Worm (Caenorhabditis elegans) whole organism, L3 larva: Measurements from ENCODE around the gene srab-13.

Source experiments
- R02D3.7 ChIP-seq: fragments of 150-350 bp; optimal IDR thresholded peaks from 2 replicates; lab custom pipeline; 2014; ENCODE audit warnings: missing biosample characterization, missing genetic modification characterization
- ZK546.5 ChIP-seq: sonication (generic microtip); optimal IDR thresholded peaks from 2 replicates; lab custom pipeline; 2017; ENCODE audit warnings: missing biosample characterization, missing genetic modification characterization
- aly-2 ChIP-seq: fragments of 150-350 bp; optimal IDR thresholded peaks from 2 replicates; lab custom pipeline; 2014; ENCODE audit warnings: missing biosample characterization, missing genetic modification characterization
- ama-1 ChIP-seq: fragments of 150-350 bp; optimal IDR thresholded peaks from 2 replicates; lab custom pipeline; 2018
- ceh-16 ChIP-seq: sonication (generic microtip); optimal IDR thresholded peaks from 2 replicates; lab custom pipeline; 2017; ENCODE audit warnings: missing biosample characterization, missing genetic modification characterization
- ceh-28 ChIP-seq: fragments of 150-350 bp; optimal IDR thresholded peaks from 2 replicates; lab custom pipeline; 2014; ENCODE audit warnings: missing biosample characterization, missing genetic modification reagents, missing genetic modification characterization
- daf-12 ChIP-seq: fragments of 150-350 bp; optimal IDR thresholded peaks from 2 replicates; lab custom pipeline; 2014; ENCODE audit warnings: missing biosample characterization, missing genetic modification reagents, missing genetic modification characterization
- egl-27 ChIP-seq: sonication (generic microtip); optimal IDR thresholded peaks from 4 replicates; lab custom pipeline; 2017; ENCODE audit warnings: missing biosample characterization, missing genetic modification reagents, missing genetic modification characterization
- egl-5 ChIP-seq: fragments of 150-350 bp; optimal IDR thresholded peaks from 2 replicates; lab custom pipeline; 2017; ENCODE audit warnings: missing biosample characterization, missing genetic modification reagents, missing genetic modification characterization, inconsistent platforms
- elt-1 ChIP-seq: fragments of 150-350 bp; optimal IDR thresholded peaks from 2 replicates; lab custom pipeline; 2014; ENCODE audit warnings: missing biosample characterization, missing genetic modification characterization
- elt-2 ChIP-seq: sonication (generic microtip); optimal IDR thresholded peaks from 2 replicates; lab custom pipeline; 2016; ENCODE audit warnings: missing genetic modification reagents, mild to moderate bottlenecking, missing genetic modification characterization, missing compliant biosample characterization
- eor-1 ChIP-seq, 2 experiments: fragments of 150-350 bp; optimal IDR thresholded peaks; 2 replicates each; lab custom pipeline; 2014 to 2018; ENCODE audit warnings: missing biosample characterization in 2 of 2, missing genetic modification characterization in 2 of 2
- fkh-10 ChIP-seq: sonication (generic microtip); optimal IDR thresholded peaks from 2 replicates; lab custom pipeline; 2017; ENCODE audit warnings: missing biosample characterization, missing genetic modification reagents, missing genetic modification characterization
- fkh-2 ChIP-seq: fragments of 150-350 bp; optimal IDR thresholded peaks from 2 replicates; lab custom pipeline; 2014; ENCODE audit warnings: missing biosample characterization, missing genetic modification reagents, missing genetic modification characterization
- fos-1 ChIP-seq: fragments of 150-350 bp; optimal IDR thresholded peaks from 2 replicates; lab custom pipeline; 2014; ENCODE audit warnings: missing biosample characterization, missing genetic modification characterization
- jun-1 ChIP-seq: fragments of 150-350 bp; optimal IDR thresholded peaks from 2 replicates; lab custom pipeline; 2014; ENCODE audit warnings: missing biosample characterization, missing genetic modification reagents, missing genetic modification characterization
- lin-15B ChIP-seq: fragments of 150-350 bp; optimal IDR thresholded peaks from 2 replicates; lab custom pipeline; 2014; ENCODE audit warnings: missing biosample characterization, missing genetic modification characterization
- lsy-12 ChIP-seq: sonication (generic microtip); optimal IDR thresholded peaks from 2 replicates; lab custom pipeline; 2016; ENCODE audit warnings: mild to moderate bottlenecking, missing genetic modification characterization, missing compliant biosample characterization
- nhr-12 ChIP-seq: fragments of 150-350 bp; optimal IDR thresholded peaks from 2 replicates; lab custom pipeline; 2014; ENCODE audit warnings: missing biosample characterization, missing genetic modification characterization
- nhr-23 ChIP-seq: fragments of 150-350 bp; optimal IDR thresholded peaks from 2 replicates; lab custom pipeline; 2014; ENCODE audit warnings: missing biosample characterization, missing genetic modification reagents, missing genetic modification characterization
- nhr-237 ChIP-seq: fragments of 150-350 bp; optimal IDR thresholded peaks from 2 replicates; lab custom pipeline; 2014; ENCODE audit warnings: missing biosample characterization, missing genetic modification characterization
- nhr-25 ChIP-seq: sonication (generic microtip); optimal IDR thresholded peaks from 2 replicates; lab custom pipeline; 2017; ENCODE audit warnings: missing biosample characterization, missing genetic modification characterization
- nhr-67 ChIP-seq: fragments of 150-350 bp; optimal IDR thresholded peaks from 2 replicates; lab custom pipeline; 2014; ENCODE audit warnings: missing biosample characterization, missing genetic modification characterization
- nhr-76 ChIP-seq: fragments of 150-350 bp; sonication (generic microtip); optimal IDR thresholded peaks from 5 replicates; lab custom pipeline; 2014; ENCODE audit warnings: missing biosample characterization, missing genetic modification characterization
- pha-4 ChIP-seq: fragments of 150-350 bp; optimal IDR thresholded peaks from 2 replicates; lab custom pipeline; 2014; ENCODE audit warnings: missing biosample characterization, missing genetic modification reagents, missing genetic modification characterization
- pqm-1 ChIP-seq: fragments of 150-350 bp; optimal IDR thresholded peaks from 2 replicates; lab custom pipeline; 2017; ENCODE audit warnings: missing biosample characterization, missing genetic modification characterization, inconsistent platforms
- sea-2 ChIP-seq: fragments of 150-350 bp; sonication (generic microtip); optimal IDR thresholded peaks from 4 replicates; lab custom pipeline; 2014; ENCODE audit warnings: missing biosample characterization, missing genetic modification reagents, missing genetic modification characterization
- skn-1 ChIP-seq: fragments of 150-350 bp; optimal IDR thresholded peaks from 2 replicates; lab custom pipeline; 2014; ENCODE audit warnings: missing biosample characterization, missing genetic modification characterization
- snpc-4 ChIP-seq: fragments of 150-350 bp; optimal IDR thresholded peaks from 2 replicates; lab custom pipeline; 2014; ENCODE audit warnings: missing biosample characterization, missing genetic modification characterization
- unc-39 ChIP-seq: sonication (generic microtip); optimal IDR thresholded peaks from 4 replicates; lab custom pipeline; 2017; ENCODE audit warnings: missing biosample characterization, missing genetic modification characterization
- unc-62 ChIP-seq: fragments of 150-350 bp; sonication (generic microtip); optimal IDR thresholded peaks from 4 replicates; lab custom pipeline; 2014; ENCODE audit warnings: missing biosample characterization, missing genetic modification reagents, missing genetic modification characterization
- zag-1 ChIP-seq: fragments of 150-350 bp; optimal IDR thresholded peaks from 2 replicates; lab custom pipeline; 2014; ENCODE audit warnings: missing biosample characterization, missing genetic modification characterization
- ztf-11 ChIP-seq: fragments of 150-350 bp; optimal IDR thresholded peaks from 2 replicates; lab custom pipeline; 2014; ENCODE audit warnings: missing biosample characterization, missing genetic modification characterization
- ztf-4 ChIP-seq: fragments of 150-350 bp; optimal IDR thresholded peaks from 2 replicates; lab custom pipeline; 2014; ENCODE audit warnings: missing biosample characterization, missing genetic modification characterization

Gene srab-13

DNA sequence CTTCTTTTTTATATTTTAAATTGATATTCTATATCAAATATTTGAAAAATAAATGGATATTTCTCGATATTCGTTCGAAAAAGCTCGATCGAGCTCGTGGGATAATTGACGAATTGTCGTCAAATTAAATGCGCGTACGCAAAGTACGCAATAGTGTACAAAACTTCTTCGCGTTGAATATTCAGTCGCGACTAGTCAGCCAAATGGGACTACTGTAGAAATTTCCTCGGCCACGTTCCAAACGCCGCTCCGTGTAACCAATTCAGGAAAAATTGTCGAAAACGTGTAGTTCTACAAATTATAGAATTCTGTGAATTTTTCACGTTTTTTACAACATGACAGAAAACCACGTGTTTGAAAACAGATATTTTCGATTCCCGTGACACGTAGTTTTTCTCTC lies 19.3 kb downstream of the srab-13 start (continued):
- peak; percentile 68 for TF ChIP-seq lin-15B
- TF ChIP-seq fkh-10, result no peak
- no peak for TF ChIP-seq eor-1 (tag; optimal IDR thresholded peaks at IDR 0.05; lab: Kevin White, UChicago)
- no peak for TF ChIP-seq ztf-11 (tag; lab: Kevin White, UChicago)
- no peak for TF ChIP-seq ztf-4
- no peak for TF ChIP-seq unc-39 (tag; lab: Kevin White, UChicago)
- TF ChIP-seq R02D3.7 (tag; lab: Kevin White, UChicago), result peak; percentile 35

DNA sequence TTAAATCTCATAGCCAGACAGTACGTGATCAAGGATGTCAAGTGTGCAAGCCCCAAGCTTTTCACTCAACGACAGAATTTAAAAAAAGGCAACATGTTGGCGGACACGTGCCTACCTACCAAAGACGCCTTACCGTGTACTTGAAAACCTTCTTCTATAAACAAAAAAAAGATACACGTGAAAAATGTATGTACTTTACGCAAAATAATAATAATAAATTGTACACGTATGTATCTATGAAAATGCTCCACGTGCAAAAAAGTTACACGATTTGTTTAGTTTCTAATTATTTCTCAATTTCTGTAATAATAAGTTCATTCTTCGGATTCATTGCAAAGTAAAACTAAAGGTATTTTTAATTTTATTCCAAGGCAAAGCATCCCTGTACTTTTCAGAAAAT lies 23.0 kb downstream of the srab-13 start, which contains the start of gene cysl-4:
TSS of gene cysl-4 (plus strand) at position 301 of the 400 bp plus-strand sequence.
- TF ChIP-seq elt-1 (no peak), unc-62 (GFP tag; lab: Kevin White, UChicago) (no peak), aly-2 (tag; lab: Kevin White, UChicago) (no peak), fkh-10 (no peak), jun-1 (tag; lab: Kevin White, UChicago) (no peak), nhr-12 (no peak), snpc-4 (tag; lab: Kevin White, UChicago) (no peak), nhr-23 (tag; lab: Kevin White, UChicago) (no peak), egl-27 (tag; lab: Kevin White, UChicago) (no peak)

DNA sequence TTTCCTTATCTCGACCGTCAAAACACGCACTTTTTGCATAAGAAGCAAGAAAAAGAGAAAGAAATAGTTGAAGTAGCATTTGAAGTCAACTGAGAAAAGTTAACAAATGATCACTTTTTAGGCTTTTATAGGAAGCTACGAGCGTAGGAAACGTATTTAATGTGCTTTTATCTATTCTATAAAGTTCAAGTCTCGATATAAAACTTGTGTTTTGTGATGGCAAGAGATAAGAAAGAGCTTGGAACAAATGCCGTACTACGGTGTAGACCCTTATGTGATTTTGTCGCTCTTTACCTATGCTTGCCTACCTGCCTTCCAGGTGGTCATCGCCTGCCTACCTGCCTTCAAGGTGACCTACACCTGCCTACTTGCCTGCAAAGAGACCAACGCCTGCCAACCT lies 23.5 kb downstream of the srab-13 start, which contains the start of gene clec-206:
TSS of gene clec-206 (minus strand) at position 101 of the 400 bp plus-strand sequence.
- TF ChIP-seq ztf-4 (no peak), fkh-2 (tag; lab: Kevin White, UChicago) (no peak), pha-4 (no peak), egl-5 (no peak), nhr-25 (tag; lab: Kevin White, UChicago) (no peak), nhr-67 (no peak), lin-15B (no peak), nhr-237 (tag; lab: Kevin White, UChicago) (no peak), unc-62 (GFP tag; lab: Kevin White, UChicago) (no peak), zag-1 (tag; lab: Kevin White, UChicago) (no peak), fkh-10 (no peak), R02D3.7 (tag; lab: Kevin White, UChicago) (no peak)

DNA sequence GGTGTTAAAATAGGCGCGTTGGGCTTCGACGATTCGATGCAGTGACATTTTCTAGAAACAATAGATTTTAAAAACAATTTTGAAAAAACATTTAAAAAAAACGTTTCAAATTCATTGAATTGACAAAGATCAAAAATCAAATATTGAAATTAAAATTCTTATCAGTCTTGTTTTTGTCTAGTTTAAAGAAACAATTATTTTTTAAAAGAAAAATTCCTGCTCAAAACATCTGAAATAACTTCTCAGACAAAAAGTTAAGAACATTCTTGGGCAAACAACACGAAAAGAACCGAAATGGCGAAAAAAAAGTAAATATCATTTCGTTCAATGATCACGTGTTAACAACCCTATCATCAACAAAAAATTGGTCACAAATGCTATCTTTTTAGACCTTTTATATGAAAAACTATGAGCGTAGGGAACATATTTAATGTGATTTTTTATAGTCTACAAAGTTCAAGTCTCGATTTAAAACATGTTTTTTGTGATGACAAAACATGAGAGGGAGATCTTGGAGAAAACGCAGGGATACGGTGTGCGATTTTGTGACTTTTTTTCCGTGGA lies 28.1 kb downstream of the srab-13 start, which contains the start of gene alh-5:
TSS of gene alh-5 (minus strand) at position 51 of the 564 bp plus-strand sequence.
- TF ChIP-seq pha-4 (peak; percentile 86), elt-2 (peak; percentile 48), fkh-2 (tag; lab: Kevin White, UChicago) (no peak), pqm-1 (tag; lab: Kevin White, UChicago) (peak; percentile 56), R02D3.7 (tag; lab: Kevin White, UChicago) (no peak), unc-62 (GFP tag; lab: Kevin White, UChicago) (no peak), jun-1 (tag; lab: Kevin White, UChicago) (peak; percentile 2), fkh-10 (no peak)

DNA sequence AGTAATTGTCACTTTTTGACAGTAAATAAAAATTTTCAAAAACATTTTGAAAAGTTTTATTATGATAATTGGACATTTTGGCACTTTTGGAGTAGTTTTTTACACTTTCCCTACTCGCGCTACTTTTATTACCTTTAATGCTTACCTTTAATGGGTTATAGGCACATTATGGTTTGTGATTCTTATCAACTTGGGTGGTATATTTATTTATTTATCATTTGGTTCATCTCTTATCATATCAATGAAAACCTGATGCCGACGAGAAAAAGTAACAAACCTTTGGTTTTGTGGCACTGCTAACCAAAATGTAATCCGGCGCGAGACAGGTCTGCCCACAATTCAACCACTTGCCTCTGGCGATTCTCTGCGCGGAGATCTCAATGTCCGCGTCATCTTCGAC lies 29.3 kb downstream of the srab-13 start:
- no peak for TF ChIP-seq lsy-12 (tag; lab: Kevin White, UChicago)
- TF ChIP-seq elt-2, result peak; percentile 45
- TF ChIP-seq egl-5, result no peak
- no peak for TF ChIP-seq fos-1 (tag; lab: Kevin White, UChicago)
- TF ChIP-seq pha-4, result peak; percentile 7
- TF ChIP-seq nhr-67, result no peak
- no peak for TF ChIP-seq nhr-76

DNA sequence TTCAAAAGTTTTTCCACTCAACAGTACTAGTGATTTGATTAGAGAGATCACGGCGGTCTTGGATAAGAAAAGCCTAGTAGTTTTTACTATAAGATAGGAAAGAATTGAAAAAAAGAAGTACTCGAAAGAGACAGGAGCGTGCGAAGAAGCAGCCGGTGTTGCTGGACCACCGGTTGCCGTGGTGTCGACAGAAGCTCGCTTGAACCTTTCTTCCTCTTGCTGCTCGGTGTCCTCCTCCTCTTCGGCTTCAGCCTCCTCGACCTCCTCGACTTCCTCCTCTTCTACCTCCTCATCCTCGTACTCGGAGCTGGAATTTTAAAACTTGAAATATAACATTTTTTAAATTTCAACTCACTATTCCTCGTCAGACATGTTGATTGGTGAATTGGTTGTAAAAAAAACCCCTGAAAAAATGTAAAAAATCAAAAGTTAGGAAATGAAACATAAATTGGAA lies 35.1 kb downstream of the srab-13 start, which contains the start of gene tnt-4:
TSS of gene tnt-4 (minus strand) at position 404 of the 454 bp plus-strand sequence.
- no peak for TF ChIP-seq zag-1 (tag; lab: Kevin White, UChicago)
- TF ChIP-seq ZK546.5 (tag; lab: Kevin White, UChicago), result no peak
- TF ChIP-seq daf-12, result no peak
- TF ChIP-seq ama-1 (lab: Kevin White, UChicago), result no peak
- no peak for TF ChIP-seq ceh-16
- TF ChIP-seq sea-2, result no peak
- TF ChIP-seq ceh-28 (tag; lab: Kevin White, UChicago), result no peak
- TF ChIP-seq skn-1 (tag; lab: Kevin White, UChicago), result no peak
- TF ChIP-seq ztf-11 (tag; lab: Kevin White, UChicago), result no peak
- TF ChIP-seq snpc-4 (tag; lab: Kevin White, UChicago), result no peak
- no peak for TF ChIP-seq R02D3.7 (tag; lab: Kevin White, UChicago)
- no peak for TF ChIP-seq ztf-4
- no peak for TF ChIP-seq lin-15B
